Worm (Caenorhabditis elegans): ENCODE measurements around the gene Y55D5A.1.

ce11 chrIII:2937780-2938179 lies 44.4 kb upstream of the Y55D5A.1 start:
- TF ChIP-seq W03F9.2 (tag; optimal IDR thresholded peaks at IDR 0.05) (no peak), him-1 (tag; optimal IDR thresholded peaks at IDR 0.05) (no peak)

All from whole organism, L4/young adult.